Worm (Caenorhabditis elegans) whole organism, L1 larva: ENCODE results near the gene mspn-1.
A peak's percentile ranks its signal among the peaks of the same experiment; 100 is the strongest.

Experiments used
- C16A3.4 ChIP-seq: fragments of 150-350 bp; optimal IDR thresholded peaks from 2 replicates; lab custom pipeline; 2014; ENCODE audit warnings: missing biosample characterization, missing genetic modification characterization
- aha-1 ChIP-seq: fragments of 150-350 bp; optimal IDR thresholded peaks from 2 replicates; lab custom pipeline; 2014; ENCODE audit warnings: missing biosample characterization, missing genetic modification characterization
- alr-1 ChIP-seq: fragments of 200-800 bp; sonication (Bioruptor generic); optimal IDR thresholded peaks from 2 replicates; lab custom pipeline; 2018; ENCODE audit warnings: borderline replicate concordance, mild to moderate bottlenecking, missing genetic modification characterization, missing compliant biosample characterization
- blmp-1 ChIP-seq: fragments of 150-350 bp; optimal IDR thresholded peaks from 2 replicates; lab custom pipeline; 2014; ENCODE audit warnings: missing biosample characterization, missing genetic modification characterization
- ceh-63 ChIP-seq: fragments of 200-800 bp; sonication (Bioruptor generic); optimal IDR thresholded peaks from 2 replicates; lab custom pipeline; 2018; ENCODE audit warnings: mild to moderate bottlenecking, missing genetic modification characterization, missing compliant biosample characterization
- dpl-1 ChIP-seq, 3 experiments: fragments of 150-350 bp in 2 of 3; sonication (generic microtip) in 1 of 3; optimal IDR thresholded peaks; 2 replicates each; lab custom pipeline; 2014 to 2017; ENCODE audit warnings: missing biosample characterization in 3 of 3, missing genetic modification characterization in 3 of 3, missing genetic modification reagents in 3 of 3
- dsc-1 ChIP-seq: sonication (generic microtip); optimal IDR thresholded peaks from 2 replicates; lab custom pipeline; 2016; ENCODE audit warnings: mild to moderate bottlenecking, missing genetic modification characterization, missing compliant biosample characterization
- egl-13 ChIP-seq: sonication (generic microtip); optimal IDR thresholded peaks from 2 replicates; lab custom pipeline; 2016; ENCODE audit warnings: missing genotype, missing genetic modification reagents, missing genetic modification characterization, missing compliant biosample characterization
- egl-27 ChIP-seq, 2 experiments: fragments of 150-350 bp in 1 of 2; sonication (generic microtip); optimal IDR thresholded peaks; 3 replicates each; lab custom pipeline; 2017 to 2018; ENCODE audit warnings: missing biosample characterization in 2 of 2, missing genetic modification characterization in 2 of 2, missing genetic modification reagents in 2 of 2
- fkh-4 ChIP-seq: sonication (generic microtip); optimal IDR thresholded peaks from 2 replicates; lab custom pipeline; 2016; ENCODE audit warnings: missing compliant biosample characterization, missing genetic modification characterization, borderline replicate concordance
- fkh-8 ChIP-seq: sonication (generic microtip); optimal IDR thresholded peaks from 2 replicates; lab custom pipeline; 2016; ENCODE audit warnings: mild to moderate bottlenecking, missing genetic modification characterization, missing compliant biosample characterization
- hlh-4 ChIP-seq: sonication (generic microtip); optimal IDR thresholded peaks from 2 replicates; lab custom pipeline; 2016; ENCODE audit warnings: mild to moderate bottlenecking, missing genetic modification characterization, missing compliant biosample characterization
- jun-1 ChIP-seq: fragments of 150-350 bp; optimal IDR thresholded peaks from 2 replicates; lab custom pipeline; 2014; ENCODE audit warnings: missing biosample characterization, missing genetic modification reagents, missing genetic modification characterization
- lin-13 ChIP-seq: fragments of 150-350 bp; optimal IDR thresholded peaks from 2 replicates; lab custom pipeline; 2014; ENCODE audit warnings: missing biosample characterization, missing genetic modification reagents, missing genetic modification characterization
- lin-14 ChIP-seq: fragments of 200-800 bp; sonication (Bioruptor generic); optimal IDR thresholded peaks from 2 replicates; lab custom pipeline; 2018; ENCODE audit warnings: mild to moderate bottlenecking, missing genetic modification characterization, moderate library complexity, missing compliant biosample characterization
- lin-15B ChIP-seq: fragments of 150-350 bp; sonication (generic microtip); optimal IDR thresholded peaks from 3 replicates; lab custom pipeline; 2014; ENCODE audit warnings: missing biosample characterization, missing genetic modification characterization
- mab-9 ChIP-seq: fragments of 200-800 bp; sonication (Bioruptor generic); IDR thresholded peaks from 2 replicates; pipeline ENCODE4 v1.3.6; 2022; ENCODE audit warnings: missing genetic modification reagents, missing genetic modification characterization, missing compliant biosample characterization
- nhr-12 ChIP-seq: sonication (generic microtip); optimal IDR thresholded peaks from 2 replicates; lab custom pipeline; 2017; ENCODE audit warnings: missing biosample characterization, missing genetic modification characterization
- nhr-47 ChIP-seq: sonication (generic microtip); optimal IDR thresholded peaks from 2 replicates; lab custom pipeline; 2016; ENCODE audit warnings: mild to moderate bottlenecking, missing genetic modification characterization, moderate library complexity, missing compliant biosample characterization
- nhr-71 ChIP-seq: sonication (generic microtip); optimal IDR thresholded peaks from 2 replicates; lab custom pipeline; 2016; ENCODE audit warnings: mild to moderate bottlenecking, missing genetic modification characterization, moderate library complexity, missing compliant biosample characterization
- nhr-76 ChIP-seq: sonication (generic microtip); optimal IDR thresholded peaks from 2 replicates; lab custom pipeline; 2017; ENCODE audit warnings: missing biosample characterization, missing genetic modification characterization
- nhr-85 ChIP-seq: sonication (generic microtip); peaks from one replicate; lab custom pipeline; 2016; ENCODE audit warnings: missing genetic modification characterization, inconsistent platforms, missing compliant biosample characterization
- nhr-90 ChIP-seq: sonication (generic microtip); optimal IDR thresholded peaks from 2 replicates; lab custom pipeline; 2016; ENCODE audit warnings: mild to moderate bottlenecking, missing genetic modification characterization, missing compliant biosample characterization; ENCODE audit not compliant: poor library complexity
- pax-3 ChIP-seq: fragments of 200-800 bp; sonication (Bioruptor generic); optimal IDR thresholded peaks from 2 replicates; lab custom pipeline; 2018; ENCODE audit warnings: mild to moderate bottlenecking, missing genetic modification characterization, moderate library complexity, missing compliant biosample characterization
- skn-1 ChIP-seq: fragments of 150-350 bp; optimal IDR thresholded peaks from 2 replicates; lab custom pipeline; 2014; ENCODE audit warnings: missing biosample characterization, missing genetic modification characterization
- sptf-1 ChIP-seq: fragments of 150-350 bp; optimal IDR thresholded peaks from 2 replicates; lab custom pipeline; 2014; ENCODE audit warnings: missing biosample characterization, missing genetic modification characterization
- tbx-2 ChIP-seq: sonication (generic microtip); optimal IDR thresholded peaks from 2 replicates; lab custom pipeline; 2016; ENCODE audit warnings: missing genetic modification characterization, missing compliant biosample characterization
- unc-86 ChIP-seq: sonication (generic microtip); optimal IDR thresholded peaks from 2 replicates; lab custom pipeline; 2016; ENCODE audit warnings: missing genetic modification characterization, missing compliant biosample characterization
- unc-98 ChIP-seq: fragments of 200-800 bp; sonication (Bioruptor generic); IDR thresholded peaks from 2 replicates; pipeline ENCODE4 v1.3.6; 2022; ENCODE audit warnings: missing genetic modification characterization, missing compliant biosample characterization
- xbp-1 ChIP-seq: sonication (generic microtip); optimal IDR thresholded peaks from 2 replicates; lab custom pipeline; 2016; ENCODE audit warnings: missing genetic modification characterization, missing compliant biosample characterization
- zag-1 ChIP-seq: fragments of 150-350 bp; optimal IDR thresholded peaks from 2 replicates; lab custom pipeline; 2014; ENCODE audit warnings: missing biosample characterization, missing genetic modification characterization
- zip-4 ChIP-seq: fragments of 200-800 bp; sonication (Bioruptor generic); optimal IDR thresholded peaks from 2 replicates; lab custom pipeline; 2018; ENCODE audit warnings: mild to moderate bottlenecking, missing genetic modification characterization, moderate library complexity, missing compliant biosample characterization
- ztf-11 ChIP-seq, 2 experiments: sonication (generic microtip); optimal IDR thresholded peaks; 2 replicates each; lab custom pipeline; 2016 to 2017; ENCODE audit warnings: missing genetic modification characterization in 2 of 2, missing biosample characterization in 1 of 2, missing compliant biosample characterization in 1 of 2

Gene mspn-1

ce11 chrIV:10143640-10144039 is 34.1 kb upstream of the mspn-1 start, which contains the start of gene msp-38:
Gene msp-38 (minus strand): TSS chrIV:10143740.
- no peak for TF ChIP-seq nhr-76 (tag; lab: Kevin White, UChicago)
- TF ChIP-seq zip-4 (GFP tag; lab: Kevin White, UChicago): no peak
- TF ChIP-seq nhr-90 (tag; lab: Kevin White, UChicago): no peak
- no peak for TF ChIP-seq egl-13 (tag; lab: Kevin White, UChicago)
- no peak for TF ChIP-seq dsc-1

- TF ChIP-seq skn-1 (tag; lab: Kevin White, UChicago) (peak; percentile 55), dpl-1 (GFP tag; optimal IDR thresholded peaks at IDR 0.05; lab: Kevin White, UChicago) (no peak)
These were observed 33.3 kb upstream of the mspn-1 start for ce11 chrIV:10144487-10144886.

- no peak for TF ChIP-seq ztf-11 (tag; optimal IDR thresholded peaks at IDR 0.05; lab: Kevin White, UChicago)
- TF ChIP-seq tbx-2 (tag; lab: Kevin White, UChicago): no peak
- TF ChIP-seq blmp-1: no peak
- no peak for TF ChIP-seq lin-13 (GFP tag; lab: Kevin White, UChicago)
- TF ChIP-seq nhr-71 (tag; lab: Kevin White, UChicago): no peak
- no peak for TF ChIP-seq egl-27 (tag; optimal IDR thresholded peaks at IDR 0.05; lab: Kevin White, UChicago)
- TF ChIP-seq alr-1 (tag; lab: Kevin White, UChicago): no peak
- no peak for TF ChIP-seq pax-3 (tag; lab: Kevin White, UChicago)
- TF ChIP-seq nhr-85 (tag; lab: Kevin White, UChicago): no peak
- no peak for TF ChIP-seq lin-15B (tag; lab: Kevin White, UChicago)
- TF ChIP-seq, all 84 proteins: peak for 0
These were observed 32.9 kb upstream of the mspn-1 start for ce11 chrIV:10144909-10145308.

ce11 chrIV:10146885-10147284 is 30.9 kb upstream of the mspn-1 start, which contains the start of gene T14G10.8:
Gene T14G10.8 (minus strand): TSS chrIV:10146985.
- TF ChIP-seq dpl-1 (GFP tag; optimal IDR thresholded peaks at IDR 0.05; lab: Kevin White, UChicago) (no peak), C16A3.4 (tag; lab: Kevin White, UChicago) (no peak), lin-14 (no peak), fkh-8 (tag; lab: Kevin White, UChicago) (no peak), zag-1 (no peak)

ce11 chrIV:10148938-10149337 is 28.8 kb upstream of the mspn-1 start, which contains the start of gene pigs-1:
Gene pigs-1 (minus strand): TSS chrIV:10149038.
- TF ChIP-seq unc-98 (GFP tag; lab: Robert Waterston, UW): no peak
- TF ChIP-seq ztf-11 (tag; optimal IDR thresholded peaks at IDR 0.05; lab: Kevin White, UChicago): no peak
- no peak for TF ChIP-seq nhr-47 (tag; lab: Kevin White, UChicago)
- TF ChIP-seq xbp-1: no peak
- TF ChIP-seq aha-1 (tag; lab: Kevin White, UChicago): no peak
- no peak for TF ChIP-seq blmp-1
- no peak for TF ChIP-seq lin-15B (tag; lab: Kevin White, UChicago)
- TF ChIP-seq pax-3 (tag; lab: Kevin White, UChicago): no peak
- no peak for TF ChIP-seq zag-1
- no peak for TF ChIP-seq ceh-63 (GFP tag; lab: Kevin White, UChicago)
- no peak for TF ChIP-seq jun-1 (tag; lab: Kevin White, UChicago)
- no peak for TF ChIP-seq lin-13 (GFP tag; lab: Kevin White, UChicago)
- no peak for TF ChIP-seq egl-13 (tag; lab: Kevin White, UChicago)
- TF ChIP-seq sptf-1: no peak
- TF ChIP-seq mab-9 (GFP tag; lab: Robert Waterston, UW): no peak
- no peak for TF ChIP-seq hlh-4 (tag; lab: Kevin White, UChicago)
- TF ChIP-seq egl-27 (tag; optimal IDR thresholded peaks at IDR 0.05; lab: Kevin White, UChicago): no peak
- TF ChIP-seq unc-86: no peak
- TF ChIP-seq fkh-4 (tag; lab: Kevin White, UChicago): no peak
- no peak for TF ChIP-seq nhr-12 (tag; lab: Kevin White, UChicago)
